Fruit fly (Drosophila melanogaster) whole organism, embryonic: ENCODE data around the gene Map205.

Experiments
- Abd-B ChIP-seq: fragments of 200-800 bp; sonication (Bioruptor generic); optimal IDR thresholded peaks from 2 replicates; lab custom pipeline; 2018; ENCODE audit warnings: missing biosample characterization, mild to moderate bottlenecking, missing genetic modification characterization, moderate library complexity
- Adf1 ChIP-seq: fragments of 200-800 bp; sonication (Bioruptor generic); IDR thresholded peaks from 2 replicates; pipeline ENCODE4 v1.3.6; 2022; ENCODE audit warnings: missing biosample characterization, missing genetic modification characterization
- BtbVII ChIP-seq: fragments of 200-800 bp; sonication (Bioruptor generic); optimal IDR thresholded peaks from 3 replicates; lab custom pipeline; 2017; ENCODE audit warnings: missing biosample characterization, mild to moderate bottlenecking, missing genetic modification characterization
- CG11398 ChIP-seq: fragments of 200-800 bp; sonication (Bioruptor generic); optimal IDR thresholded peaks from 2 replicates; lab custom pipeline; 2016; ENCODE audit warnings: missing biosample characterization, missing genetic modification characterization
- CG12071 ChIP-seq: fragments of 200-800 bp; sonication (Bioruptor generic); optimal IDR thresholded peaks from 3 replicates; lab custom pipeline; 2018; ENCODE audit warnings: missing biosample characterization, mild to moderate bottlenecking, missing genetic modification characterization
- CG12659 ChIP-seq: fragments of 200-800 bp; sonication (Bioruptor generic); optimal IDR thresholded peaks from 3 replicates; lab custom pipeline; 2017; ENCODE audit warnings: mild to moderate bottlenecking, missing biosample characterization, missing genetic modification reagents, missing genetic modification characterization
- CG12744 ChIP-seq: fragments of 200-800 bp; sonication (Bioruptor generic); optimal IDR thresholded peaks from 2 replicates; lab custom pipeline; 2016; ENCODE audit warnings: missing biosample characterization, missing genetic modification characterization
- CG14710 ChIP-seq: fragments of 200-800 bp; sonication (Bioruptor generic); optimal IDR thresholded peaks from 3 replicates; lab custom pipeline; 2019; ENCODE audit warnings: missing biosample characterization, mild to moderate bottlenecking, missing genetic modification characterization, moderate library complexity
- CG15601 ChIP-seq: fragments of 200-800 bp; sonication (Bioruptor generic); optimal IDR thresholded peaks from 3 replicates; lab custom pipeline; 2019; ENCODE audit warnings: missing biosample characterization, mild to moderate bottlenecking, missing genetic modification characterization, moderate library complexity
- CG1602 ChIP-seq: fragments of 200-800 bp; sonication (Bioruptor generic); optimal IDR thresholded peaks from 3 replicates; lab custom pipeline; 2016; ENCODE audit warnings: missing biosample characterization, missing genetic modification characterization
- CG16813 ChIP-seq: fragments of 200-800 bp; sonication (Bioruptor generic); IDR thresholded peaks from 3 replicates; pipeline ENCODE4 v1.3.6; 2022; ENCODE audit warnings: missing biosample characterization, missing genetic modification characterization; ENCODE audit not compliant: partially characterized antibody
- CG2199 ChIP-seq: fragments of 200-800 bp; sonication (Bioruptor generic); IDR thresholded peaks from 3 replicates; pipeline ENCODE4 v1.3.6; 2022; ENCODE audit warnings: missing biosample characterization, missing genetic modification characterization
- CG31224 ChIP-seq: fragments of 200-800 bp; sonication (Bioruptor generic); IDR thresholded peaks from 2 replicates; pipeline ENCODE4 v1.3.6; 2022; ENCODE audit warnings: missing biosample characterization, missing genetic modification characterization
- CG31365 ChIP-seq: fragments of 200-800 bp; sonication (Bioruptor generic); optimal IDR thresholded peaks from 2 replicates; lab custom pipeline; 2018; ENCODE audit warnings: missing biosample characterization, mild to moderate bottlenecking, missing genetic modification characterization
- CG32532 ChIP-seq: fragments of 200-800 bp; sonication (Bioruptor generic); IDR thresholded peaks from 2 replicates; pipeline ENCODE4 v1.3.6; 2022; ENCODE audit warnings: missing biosample characterization, missing genetic modification characterization
- CG5245 ChIP-seq: fragments of 200-800 bp; sonication (Bioruptor generic); optimal IDR thresholded peaks from 3 replicates; lab custom pipeline; 2016; ENCODE audit warnings: missing biosample characterization, missing genetic modification characterization
- CG6654 ChIP-seq: fragments of 200-800 bp; sonication (Bioruptor generic); optimal IDR thresholded peaks from 2 replicates; lab custom pipeline; 2017; ENCODE audit warnings: missing biosample characterization, mild to moderate bottlenecking, missing genetic modification characterization
- CG6854 ChIP-seq: fragments of 200-800 bp; sonication (Bioruptor generic); optimal IDR thresholded peaks from 3 replicates; lab custom pipeline; 2017; ENCODE audit warnings: missing biosample characterization, mild to moderate bottlenecking, missing genetic modification characterization
- CG7271 ChIP-seq: fragments of 200-800 bp; sonication (Bioruptor generic); optimal IDR thresholded peaks from 2 replicates; lab custom pipeline; 2018; ENCODE audit warnings: missing biosample characterization, mild to moderate bottlenecking, missing genetic modification characterization, moderate library complexity
- CG7928 ChIP-seq: fragments of 200-800 bp; sonication (Bioruptor generic); optimal IDR thresholded peaks from 2 replicates; lab custom pipeline; 2017; ENCODE audit warnings: missing biosample characterization, mild to moderate bottlenecking, missing genetic modification characterization
- CG9727 ChIP-seq: fragments of 200-800 bp; sonication (Bioruptor generic); optimal IDR thresholded peaks from 3 replicates; lab custom pipeline; 2017; ENCODE audit warnings: missing biosample characterization, mild to moderate bottlenecking, missing genetic modification characterization
- CoRest ChIP-seq: fragments of 200-800 bp; sonication (Bioruptor generic); optimal IDR thresholded peaks from 3 replicates; lab custom pipeline; 2018; ENCODE audit warnings: missing biosample characterization, mild to moderate bottlenecking, missing genetic modification characterization, moderate library complexity
- D19A ChIP-seq: fragments of 200-800 bp; optimal IDR thresholded peaks from 3 replicates; lab custom pipeline; 2019; ENCODE audit warnings: missing biosample characterization, mild to moderate bottlenecking, missing genetic modification characterization, moderate library complexity
- Dll ChIP-seq: fragments of 200-800 bp; sonication (Bioruptor generic); IDR thresholded peaks from 4 replicates; pipeline ENCODE4 v1.3.6; 2022; ENCODE audit warnings: missing biosample characterization, missing genetic modification characterization; ENCODE audit not compliant: partially characterized antibody
- Doc3 ChIP-seq: fragments of 200-800 bp; sonication (Bioruptor generic); IDR thresholded peaks from 3 replicates; pipeline ENCODE4 v1.3.6; 2022; ENCODE audit warnings: missing biosample characterization, missing genetic modification characterization; ENCODE audit not compliant: partially characterized antibody
- Ets97D ChIP-seq: fragments of 200-800 bp; sonication (Bioruptor generic); optimal IDR thresholded peaks from 3 replicates; lab custom pipeline; 2016; ENCODE audit warnings: missing biosample characterization, missing genetic modification characterization
- Fer3 ChIP-seq: fragments of 200-800 bp; sonication (Bioruptor generic); optimal IDR thresholded peaks from 2 replicates; lab custom pipeline; 2018; ENCODE audit warnings: missing biosample characterization, mild to moderate bottlenecking, missing genetic modification characterization, moderate library complexity
- GATAe ChIP-seq: fragments of 200-800 bp; sonication (Bioruptor generic); conservative IDR thresholded peaks from 2 replicates; pipeline ENCODE4 v1.3.6; 2022; ENCODE audit warnings: missing biosample characterization, missing genetic modification characterization
- H15 ChIP-seq: fragments of 200-800 bp; sonication (Bioruptor generic); IDR thresholded peaks from 3 replicates; pipeline ENCODE4 v1.3.6; 2022; ENCODE audit warnings: missing biosample characterization, missing genetic modification characterization
- HHEX ChIP-seq: fragments of 200-800 bp; sonication (Bioruptor generic); optimal IDR thresholded peaks from 3 replicates; lab custom pipeline; 2017; ENCODE audit warnings: missing biosample characterization, mild to moderate bottlenecking, missing genetic modification characterization, missing genetic modification reagents
- Hand ChIP-seq: fragments of 200-800 bp; sonication (Bioruptor generic); optimal IDR thresholded peaks from 2 replicates; lab custom pipeline; 2017; ENCODE audit warnings: mild to moderate bottlenecking, missing biosample characterization, missing genetic modification reagents, missing genetic modification characterization
- HmgZ ChIP-seq: fragments of 200-800 bp; sonication (Bioruptor generic); optimal IDR thresholded peaks from 2 replicates; lab custom pipeline; 2018; ENCODE audit warnings: missing biosample characterization, mild to moderate bottlenecking, missing genetic modification characterization
- Hr78 ChIP-seq, 2 experiments: fragments of 200-800 bp in 1 of 2; fragments of >200 bp in 1 of 2; sonication (Bioruptor generic) in 1 of 2; optimal IDR thresholded peaks; 2 replicates each; lab custom pipeline; 2017 to 2019; ENCODE audit warnings: missing biosample characterization in 2 of 2, missing genetic modification characterization in 2 of 2, mild to moderate bottlenecking in 1 of 2, moderate library complexity in 1 of 2
- Jarid2 ChIP-seq: fragments of 200-800 bp; sonication (Bioruptor generic); optimal IDR thresholded peaks from 3 replicates; lab custom pipeline; 2017; ENCODE audit warnings: mild to moderate bottlenecking, missing biosample characterization, missing genetic modification reagents, missing genetic modification characterization
- Lhr ChIP-seq: fragments of 200-800 bp; sonication (Bioruptor generic); optimal IDR thresholded peaks from 3 replicates; lab custom pipeline; 2017; ENCODE audit warnings: mild to moderate bottlenecking, missing biosample characterization, missing genetic modification reagents, missing genetic modification characterization
- MESR4 ChIP-seq: fragments of 200-800 bp; sonication (Bioruptor generic); optimal IDR thresholded peaks from 2 replicates; lab custom pipeline; 2018; ENCODE audit warnings: missing biosample characterization, mild to moderate bottlenecking, missing genetic modification characterization, moderate library complexity
- Opbp ChIP-seq: fragments of 200-800 bp; sonication (Bioruptor generic); IDR thresholded peaks from 3 replicates; pipeline ENCODE4 v1.3.6; 2022; ENCODE audit warnings: missing biosample characterization, missing genetic modification characterization; ENCODE audit not compliant: partially characterized antibody
- Poxn ChIP-seq: fragments of 200-800 bp; sonication (Bioruptor generic); IDR thresholded peaks from 2 replicates; pipeline ENCODE4 v1.3.6; 2022; ENCODE audit warnings: missing biosample characterization, missing genetic modification characterization
- Xbp1 ChIP-seq: fragments of 200-800 bp; sonication (Bioruptor generic); optimal IDR thresholded peaks from 3 replicates; lab custom pipeline; 2016; ENCODE audit warnings: missing biosample characterization, mild to moderate bottlenecking, missing genetic modification characterization
- ewg ChIP-seq: fragments of 200-800 bp; sonication (Bioruptor generic); optimal IDR thresholded peaks from 3 replicates; lab custom pipeline; 2017; ENCODE audit warnings: mild to moderate bottlenecking, missing biosample characterization, missing genetic modification reagents, missing genetic modification characterization
- fru ChIP-seq: fragments of >200 bp; optimal IDR thresholded peaks from 2 replicates; lab custom pipeline; 2017
- maf-S ChIP-seq: fragments of 200-800 bp; sonication (Bioruptor generic); optimal IDR thresholded peaks from 2 replicates; lab custom pipeline; 2016; ENCODE audit warnings: missing biosample characterization, missing genetic modification characterization
- prd ChIP-seq, 3 experiments: fragments of >200 bp in 2 of 3; fragments of 200-800 bp in 1 of 3; sonication (Bioruptor generic) in 1 of 3; optimal IDR thresholded peaks in 2 of 3; IDR thresholded peaks in 1 of 3; 2 replicates in 2 of 3; 3 replicates in 1 of 3; pipeline versions ENCODE4 v1.3.6 to Lab custom; 2017 to 2022; ENCODE audit warnings: missing biosample characterization in 1 of 3, missing genetic modification characterization in 1 of 3
- salm ChIP-seq: fragments of 200-800 bp; sonication (Bioruptor generic); optimal IDR thresholded peaks from 2 replicates; lab custom pipeline; 2018; ENCODE audit warnings: missing biosample characterization, mild to moderate bottlenecking, missing genetic modification characterization
- slp2 ChIP-seq: fragments of 200-800 bp; sonication (Bioruptor generic); optimal IDR thresholded peaks from 2 replicates; lab custom pipeline; 2016; ENCODE audit warnings: missing biosample characterization, missing genetic modification characterization
- sr ChIP-seq: fragments of 200-800 bp; sonication (Bioruptor generic); IDR thresholded peaks from 3 replicates; pipeline ENCODE4 v1.3.6; 2022; ENCODE audit warnings: missing biosample characterization, missing genetic modification characterization
- ttk ChIP-seq: fragments of 200-800 bp; sonication (Bioruptor generic); IDR thresholded peaks from 2 replicates; pipeline ENCODE4 v2.1.2; 2022; ENCODE audit warnings: missing biosample characterization, missing genetic modification characterization
- zfh2 ChIP-seq: fragments of 200-800 bp; sonication (Bioruptor generic); optimal IDR thresholded peaks from 2 replicates; lab custom pipeline; 2016; ENCODE audit warnings: missing biosample characterization, missing genetic modification characterization

The Map205 gene

DNA sequence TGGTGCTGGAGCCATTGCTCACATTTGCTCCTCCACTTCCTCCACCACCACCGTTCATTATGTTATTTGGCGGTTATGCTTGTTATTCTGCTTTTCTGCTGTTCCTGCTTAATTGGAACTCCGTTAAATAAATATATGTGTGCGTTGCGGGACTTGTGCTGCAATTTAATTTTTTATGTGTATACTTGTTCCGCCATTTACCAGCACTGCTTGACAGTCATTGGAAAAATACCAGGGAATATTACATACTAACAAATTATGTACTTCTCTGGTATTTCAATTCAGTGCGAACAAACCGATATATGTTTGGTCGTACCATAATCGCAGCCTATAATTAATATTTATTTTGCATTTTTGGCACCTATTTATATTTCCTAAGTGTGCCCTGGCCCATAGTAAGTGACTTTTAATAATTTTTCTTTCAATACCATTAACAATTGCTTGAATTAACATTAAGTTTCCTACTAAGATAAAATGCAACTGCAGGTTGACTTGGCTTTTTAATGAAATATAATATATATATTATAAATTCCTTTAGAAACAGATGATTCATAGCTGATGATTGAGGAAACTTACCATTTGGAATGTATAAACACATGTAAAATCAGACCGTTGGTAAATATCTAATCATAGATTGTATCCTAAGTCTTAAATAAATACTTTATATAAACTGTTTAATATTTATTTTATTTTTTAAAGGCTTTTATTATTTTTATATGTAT, 16.3 kb downstream of the Map205 start, which contains the start of the genes krz and mod:
Gene krz, minus strand, starts transcription at position 212 of the 722 bp plus-strand sequence.
Gene mod, plus strand, starts transcription at position 279 of the 722 bp plus-strand sequence.
- peak; percentile 99 for TF ChIP-seq MESR4
- peak; percentile 25 for TF ChIP-seq maf-S (GFP tag; lab: Kevin White, UChicago)
- TF ChIP-seq H15 (GFP tag; lab: Robert Waterston, UW) = no peak
- TF ChIP-seq ttk (GFP tag; lab: Robert Waterston, UW) = no peak
- peak; percentile 22 for TF ChIP-seq CG12659
- TF ChIP-seq HHEX (GFP tag; lab: Kevin White, UChicago) = no peak
- TF ChIP-seq CG7928 (GFP tag; lab: Kevin White, UChicago) = no peak
- TF ChIP-seq CG31365 (tag; lab: Kevin White, UChicago) = no peak
- no peak for TF ChIP-seq Adf1 (GFP tag; lab: Robert Waterston, UW)
- TF ChIP-seq Hand = no peak
- 0 out of 3 replicates have a peak, but pooled peaks have one; percentile 62 for TF ChIP-seq CG2199 (GFP tag; lab: Robert Waterston, UW)
- TF ChIP-seq CG11398 (GFP tag; lab: Kevin White, UChicago) = no peak
- TF ChIP-seq CG31224 (GFP tag; lab: Robert Waterston, UW) = no peak
- TF ChIP-seq Opbp (GFP tag; lab: Robert Waterston, UW) = no peak
- peak; percentile 2 for TF ChIP-seq zfh2
- TF ChIP-seq HmgZ = peak; percentile 50
- peak; percentile 49; the same call in 1 of the 2 replicates for TF ChIP-seq CG32532
- TF ChIP-seq salm (tag; lab: Kevin White, UChicago) = no peak
- TF ChIP-seq GATAe (GFP tag; lab: Robert Waterston, UW) = no peak
- TF ChIP-seq CG6854 = no peak
- TF ChIP-seq Poxn (GFP tag; lab: Robert Waterston, UW) = no peak
- no peak for TF ChIP-seq Hr78 (GFP tag; optimal IDR thresholded peaks at IDR 0.05; lab: Kevin White, UChicago)
- no peak for TF ChIP-seq CG6654 (GFP tag; lab: Kevin White, UChicago)
- TF ChIP-seq Fer3 (tag; lab: Kevin White, UChicago) = peak; percentile 32
- peak; percentile 61 for TF ChIP-seq CoRest
- TF ChIP-seq BtbVII = no peak
- TF ChIP-seq Abd-B (GFP tag; lab: Kevin White, UChicago) = no peak
- no peak for TF ChIP-seq CG7271 (tag; lab: Kevin White, UChicago)
- TF ChIP-seq Lhr = no peak
- no peak for TF ChIP-seq CG9727
- peak; percentile 24 for TF ChIP-seq CG14710 (tag; lab: Kevin White, UChicago)
- TF ChIP-seq Xbp1 (GFP tag; lab: Kevin White, UChicago) = no peak
- TF ChIP-seq prd (optimal IDR thresholded peaks at IDR 0.05; lab: Kevin White, UChicago) = no peak
- TF ChIP-seq prd (GFP tag; IDR thresholded peaks at IDR 0.05; lab: Robert Waterston, UW) = no peak
- no peak for TF ChIP-seq D19A (tag; lab: Kevin White, UChicago)
- TF ChIP-seq CG16813 = peak; percentile 29; the same call in 1 of the 3 replicates
- TF ChIP-seq CG5245 (GFP tag; lab: Kevin White, UChicago) = no peak
- no peak for TF ChIP-seq sr (GFP tag; lab: Robert Waterston, UW)
- TF ChIP-seq fru (lab: Kevin White, UChicago) = no peak
- TF ChIP-seq CG1602 (GFP tag; lab: Kevin White, UChicago) = no peak
- no peak for TF ChIP-seq CG15601
- TF ChIP-seq slp2 (GFP tag; lab: Kevin White, UChicago) = no peak
- TF ChIP-seq CG12071 (GFP tag; lab: Kevin White, UChicago) = no peak
- TF ChIP-seq Jarid2 (GFP tag; lab: Kevin White, UChicago) = peak; percentile 21
- TF ChIP-seq Ets97D = peak; percentile 44
- 0 out of 4 replicates have a peak, but pooled peaks have one; percentile 13 for TF ChIP-seq Dll (GFP tag; lab: Robert Waterston, UW)
- TF ChIP-seq CG12744 = peak; percentile 29
- TF ChIP-seq Doc3 = no peak
- no peak for TF ChIP-seq ewg (GFP tag; lab: Kevin White, UChicago)
